Fruit fly (Drosophila melanogaster) whole organism, pupa: ENCODE results near the gene Non2.
A peak's percentile ranks its signal among the peaks of the same experiment; 100 is the strongest.

ENCODE experiments used
- CG10348 ChIP-seq: fragments of 200-800 bp; sonication (Bioruptor generic); IDR thresholded peaks from 2 replicates; pipeline ENCODE4 v1.3.6; 2022; ENCODE audit warnings: missing biosample characterization, missing genetic modification characterization
- CG12605 ChIP-seq: fragments of 200-800 bp; sonication (Bioruptor generic); IDR thresholded peaks from 2 replicates; pipeline ENCODE4 v1.3.6; 2022; ENCODE audit warnings: missing biosample characterization, missing genetic modification characterization
- CG13204 ChIP-seq: fragments of 200-800 bp; sonication (Bioruptor generic); optimal IDR thresholded peaks from 2 replicates; lab custom pipeline; 2018; ENCODE audit warnings: missing biosample characterization, mild to moderate bottlenecking, missing genetic modification characterization, moderate library complexity
- CG14655 ChIP-seq: fragments of 200-800 bp; sonication (Bioruptor generic); optimal IDR thresholded peaks from 3 replicates; lab custom pipeline; 2017; ENCODE audit warnings: mild to moderate bottlenecking, missing biosample characterization, missing genetic modification reagents, missing genetic modification characterization
- CG15710 ChIP-seq: fragments of 200-800 bp; sonication (Bioruptor generic); optimal IDR thresholded peaks from 2 replicates; lab custom pipeline; 2018; ENCODE audit warnings: missing biosample characterization, mild to moderate bottlenecking, missing genetic modification characterization, moderate library complexity
- CG17806 ChIP-seq: fragments of 200-800 bp; sonication (Bioruptor generic); optimal IDR thresholded peaks from 2 replicates; lab custom pipeline; 2018; ENCODE audit warnings: missing biosample characterization, mild to moderate bottlenecking, missing genetic modification characterization, moderate library complexity
- CG32121 ChIP-seq: fragments of 200-800 bp; sonication (Bioruptor generic); IDR thresholded peaks from 2 replicates; pipeline ENCODE4 v1.3.6; 2022; ENCODE audit warnings: missing biosample characterization, missing genetic modification characterization
- CG34367 ChIP-seq: fragments of 200-800 bp; sonication (Bioruptor generic); optimal IDR thresholded peaks from 2 replicates; lab custom pipeline; 2018; ENCODE audit warnings: missing biosample characterization, mild to moderate bottlenecking, missing genetic modification characterization
- CG4496 ChIP-seq: fragments of 200-800 bp; sonication (Bioruptor generic); IDR thresholded peaks from 3 replicates; pipeline ENCODE4 v1.3.6; 2022; ENCODE audit warnings: missing biosample characterization, missing genetic modification characterization
- CG8159 ChIP-seq: fragments of 200-800 bp; sonication (Bioruptor generic); optimal IDR thresholded peaks from 3 replicates; lab custom pipeline; 2018; ENCODE audit warnings: missing biosample characterization, mild to moderate bottlenecking, missing genetic modification characterization, moderate library complexity
- CG8301 ChIP-seq: fragments of 200-800 bp; sonication (Bioruptor generic); optimal IDR thresholded peaks from 2 replicates; lab custom pipeline; 2018; ENCODE audit warnings: missing biosample characterization, mild to moderate bottlenecking, missing genetic modification characterization
- CG9948 ChIP-seq: fragments of 200-800 bp; sonication (Bioruptor generic); optimal IDR thresholded peaks from 2 replicates; lab custom pipeline; 2018; ENCODE audit warnings: missing biosample characterization, mild to moderate bottlenecking, missing genetic modification characterization, moderate library complexity
- D1 ChIP-seq: fragments of 200-800 bp; sonication (Bioruptor generic); optimal IDR thresholded peaks from 2 replicates; lab custom pipeline; 2018; ENCODE audit warnings: missing biosample characterization, mild to moderate bottlenecking, missing genetic modification characterization, moderate library complexity
- EcR ChIP-seq: fragments of 200-800 bp; sonication (Bioruptor generic); optimal IDR thresholded peaks from 3 replicates; lab custom pipeline; 2019; ENCODE audit warnings: missing biosample characterization, missing genetic modification characterization, mild to moderate bottlenecking, moderate library complexity, missing genetic modification reagents
- Ets98B ChIP-seq: fragments of 200-800 bp; sonication (Bioruptor generic); IDR thresholded peaks from 2 replicates; pipeline ENCODE4 v1.3.6; 2022; ENCODE audit warnings: missing biosample characterization, missing genetic modification characterization
- Pif1A ChIP-seq: fragments of 200-800 bp; sonication (Bioruptor generic); optimal IDR thresholded peaks from 3 replicates; lab custom pipeline; 2016; ENCODE audit warnings: missing biosample characterization, missing genetic modification characterization
- Pif1B ChIP-seq: fragments of 200-800 bp; sonication (Bioruptor generic); optimal IDR thresholded peaks from 3 replicates; lab custom pipeline; 2016; ENCODE audit warnings: missing biosample characterization, missing genetic modification characterization
- Snoo ChIP-seq: fragments of 200-800 bp; sonication (Bioruptor generic); optimal IDR thresholded peaks from 3 replicates; lab custom pipeline; 2017; ENCODE audit warnings: missing biosample characterization, mild to moderate bottlenecking, missing genetic modification characterization, inconsistent platforms
- fd96Ca ChIP-seq: fragments of 200-800 bp; sonication (Bioruptor generic); IDR thresholded peaks from 3 replicates; pipeline ENCODE4 v1.3.6; 2022; ENCODE audit warnings: missing biosample characterization, missing genetic modification characterization
- gl ChIP-seq: fragments of 200-800 bp; sonication (Bioruptor generic); optimal IDR thresholded peaks from 2 replicates; lab custom pipeline; 2018; ENCODE audit warnings: missing biosample characterization, mild to moderate bottlenecking, missing genetic modification characterization
- rn ChIP-seq: fragments of 200-800 bp; sonication (Bioruptor generic); IDR thresholded peaks from 2 replicates; pipeline ENCODE4 v1.3.6; 2022; ENCODE audit warnings: missing biosample characterization, missing genetic modification characterization

Non2 gene

DNA sequence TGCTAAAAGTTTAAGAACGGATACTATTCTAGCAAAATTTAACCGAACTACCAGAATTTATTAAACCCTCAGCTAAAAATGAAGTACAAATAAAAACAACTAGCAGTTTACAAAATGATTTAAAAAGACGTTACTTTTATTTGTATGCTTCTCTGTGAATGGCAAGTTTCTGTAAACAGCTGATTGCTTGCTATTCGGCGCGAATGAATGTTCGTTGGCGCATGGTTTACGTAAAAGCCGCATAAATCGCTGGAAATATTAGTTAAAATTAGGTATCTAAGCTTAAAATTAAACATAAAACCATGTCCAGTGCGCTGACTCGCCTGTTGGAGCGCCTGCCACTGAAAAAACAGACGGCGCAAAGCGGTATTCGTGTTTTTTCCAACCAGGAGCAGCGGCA lies 13.9 kb downstream of the Non2 start, which contains the start of gene mRpS35:
mRpS35 (plus strand) TSS at position 189 of the 400 bp plus-strand sequence.
- TF ChIP-seq CG9948 (tag; lab: Kevin White, UChicago) = no peak
- no peak for TF ChIP-seq CG17806 (tag; lab: Kevin White, UChicago)
- no peak for TF ChIP-seq CG32121 (GFP tag; lab: Robert Waterston, UW)
- TF ChIP-seq gl (tag; lab: Kevin White, UChicago) = no peak
- TF ChIP-seq CG10348 (GFP tag; lab: Robert Waterston, UW) = no peak

DNA sequence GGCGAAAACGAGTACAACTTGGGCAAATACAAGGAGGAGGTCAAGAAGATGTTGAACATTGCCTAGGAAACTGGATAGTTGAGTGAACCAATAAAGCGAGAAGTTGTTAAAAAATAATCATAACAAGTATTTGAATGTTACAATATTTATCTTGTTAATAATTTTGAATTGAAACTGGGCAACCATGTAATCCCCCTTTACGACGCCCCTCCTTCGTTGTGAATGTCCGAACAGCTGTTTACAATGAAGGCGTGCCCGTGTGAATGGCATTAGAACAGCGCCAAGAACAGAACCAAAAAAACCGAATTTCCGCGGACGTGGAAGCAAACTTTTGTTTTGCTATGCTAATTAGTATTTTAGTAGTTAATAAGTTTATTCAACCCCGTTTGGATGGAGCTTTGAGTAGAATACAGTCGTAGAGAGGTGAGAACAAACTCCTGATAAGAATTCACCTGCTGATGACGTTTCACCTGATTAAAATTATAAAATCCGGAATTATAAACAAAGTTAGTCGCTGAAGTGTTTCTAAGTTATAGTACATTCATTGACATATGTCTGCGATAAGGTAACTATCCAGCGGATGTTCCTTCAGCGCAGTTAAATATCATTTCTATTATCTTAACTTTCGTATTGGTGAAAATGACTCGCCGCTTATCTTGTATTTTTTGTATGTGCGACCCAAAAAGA lies 15.3 kb downstream of the Non2 start, which contains the start of gene Pgant6:
Pgant6 (plus strand) TSS at position 265 of the 687 bp plus-strand sequence.
- TF ChIP-seq CG14655 (GFP tag; lab: Kevin White, UChicago) (no peak), CG12605 (GFP tag; lab: Robert Waterston, UW) (no peak), CG17806 (tag; lab: Kevin White, UChicago) (no peak), CG4496 (peak; percentile 37; the same call in 1 of the 3 replicates), D1 (tag; lab: Kevin White, UChicago) (no peak), CG9948 (tag; lab: Kevin White, UChicago) (no peak), Pif1A (GFP tag; lab: Kevin White, UChicago) (no peak)
- TF ChIP-seq, all 21 proteins: peak for 1

DNA sequence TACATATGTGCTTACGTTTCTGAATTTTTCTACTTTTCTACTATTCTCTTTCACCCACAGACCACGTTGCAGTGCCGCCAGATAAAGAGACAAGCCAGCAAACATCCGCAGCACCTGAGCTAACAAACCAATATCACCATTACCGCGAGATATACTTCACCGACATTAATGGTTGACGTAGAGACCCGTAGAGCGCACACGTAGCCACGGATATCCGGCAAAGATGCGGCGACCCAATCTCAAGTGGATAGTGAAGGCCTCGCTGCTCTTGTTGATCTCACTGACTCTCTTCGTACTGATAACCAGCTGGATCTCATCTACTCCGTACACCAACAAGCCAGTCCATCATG lies 15.9 kb downstream of the Non2 start:
- no peak for TF ChIP-seq Snoo
- TF ChIP-seq EcR = no peak
- TF ChIP-seq CG34367 (tag; lab: Kevin White, UChicago) = no peak
- no peak for TF ChIP-seq Ets98B (GFP tag; lab: Robert Waterston, UW)
- no peak for TF ChIP-seq CG13204
- no peak for TF ChIP-seq Pif1B (GFP tag; lab: Kevin White, UChicago)
- TF ChIP-seq D1 (tag; lab: Kevin White, UChicago) = no peak
- TF ChIP-seq CG15710 = no peak
- no peak for TF ChIP-seq CG32121 (GFP tag; lab: Robert Waterston, UW)
- TF ChIP-seq CG8301 (tag; lab: Kevin White, UChicago) = no peak

DNA sequence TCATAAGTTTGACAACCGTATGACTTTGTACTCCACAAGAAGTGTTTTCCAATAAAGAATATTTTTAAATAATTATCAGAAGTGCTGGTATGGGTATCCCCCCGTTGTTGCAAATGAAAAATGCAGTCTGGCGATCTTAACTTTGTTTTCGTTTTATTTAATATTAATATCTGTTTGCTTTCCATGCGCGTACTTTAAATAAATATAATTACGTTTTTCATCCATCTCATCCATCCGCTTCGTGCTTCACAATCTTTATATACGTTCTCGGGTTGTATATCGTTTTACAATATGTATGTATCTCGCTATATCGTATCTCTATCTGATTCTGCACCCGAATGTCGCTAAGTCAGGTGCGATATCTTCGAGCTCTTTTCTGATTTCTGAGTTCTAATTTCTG lies 19.1 kb downstream of the Non2 start:
- TF ChIP-seq Ets98B (GFP tag; lab: Robert Waterston, UW) (no peak), gl (tag; lab: Kevin White, UChicago) (no peak), CG15710 (no peak), CG13204 (no peak), Snoo (no peak), fd96Ca (no peak), EcR (no peak)
- TF ChIP-seq, all 21 proteins: peak for 0

DNA sequence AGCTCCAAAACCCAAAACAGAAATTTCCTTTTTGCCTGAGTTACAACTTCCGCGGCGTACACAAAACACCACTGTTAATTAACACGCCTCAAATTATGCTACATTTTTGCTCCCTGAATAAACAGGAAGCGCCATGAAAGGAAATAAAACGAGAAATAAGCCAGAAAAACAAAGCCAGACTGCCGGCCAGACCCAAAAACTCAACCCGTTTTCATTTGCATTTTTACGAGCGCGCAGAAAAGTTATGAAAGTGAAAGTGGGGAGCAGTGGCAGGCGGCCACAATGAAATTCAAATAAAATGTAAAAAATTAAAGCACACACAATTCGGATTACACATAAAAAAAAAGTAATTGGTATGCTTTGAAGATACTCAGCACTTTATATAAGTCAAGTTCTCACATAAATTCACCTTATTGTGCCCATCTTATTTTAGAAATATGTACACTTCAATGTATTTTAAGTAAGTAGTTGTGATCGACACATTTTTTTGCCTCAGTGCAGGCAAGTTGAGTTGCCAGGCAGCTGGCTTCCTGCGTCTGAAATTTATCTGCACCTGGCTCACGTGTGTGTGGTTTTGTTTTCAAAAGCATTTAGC lies 28.7 kb downstream of the Non2 start:
- TF ChIP-seq Snoo (no peak), CG32121 (GFP tag; lab: Robert Waterston, UW) (peak; percentile 82; the same call in 1 of the 2 replicates), fd96Ca (peak; percentile 59; the same call in 1 of the 3 replicates), CG4496 (peak; percentile 91), CG17806 (tag; lab: Kevin White, UChicago) (no peak), Pif1A (GFP tag; lab: Kevin White, UChicago) (no peak), CG13204 (no peak), CG9948 (tag; lab: Kevin White, UChicago) (no peak), CG10348 (GFP tag; lab: Robert Waterston, UW) (0 out of 2 replicates have a peak, but pooled peaks have one; percentile 25), Ets98B (GFP tag; lab: Robert Waterston, UW) (peak; percentile 82), Pif1B (GFP tag; lab: Kevin White, UChicago) (no peak), CG15710 (peak; percentile 22), CG12605 (GFP tag; lab: Robert Waterston, UW) (peak; percentile 53; the same call in 1 of the 2 replicates), rn (GFP tag; lab: Robert Waterston, UW) (peak; percentile 68)

DNA sequence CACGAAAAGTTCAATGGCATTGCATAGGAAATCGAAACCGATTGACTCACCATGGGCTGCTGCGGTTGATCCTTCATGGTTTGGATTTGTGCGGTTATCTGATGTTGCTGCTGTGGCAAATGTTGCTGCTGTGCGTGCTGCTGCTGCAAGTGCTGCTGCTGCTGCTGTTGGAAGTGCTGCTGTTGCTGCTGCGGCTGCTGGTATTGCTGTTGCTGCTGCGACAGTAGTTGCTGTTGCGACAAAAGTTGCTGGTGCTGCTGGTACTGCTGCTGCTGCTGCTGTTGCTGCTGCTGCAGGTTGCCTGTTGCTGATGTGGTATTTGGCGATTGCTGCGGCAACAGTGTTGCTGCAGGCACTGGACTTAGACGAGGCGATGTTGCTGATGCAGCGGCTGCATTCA lies 29.4 kb downstream of the Non2 start:
- TF ChIP-seq CG15710 (no peak), CG4496 (0 out of 3 replicates have a peak, but pooled peaks have one; percentile 37), Ets98B (GFP tag; lab: Robert Waterston, UW) (0 out of 2 replicates have a peak, but pooled peaks have one; percentile 10), CG32121 (GFP tag; lab: Robert Waterston, UW) (no peak), Pif1B (GFP tag; lab: Kevin White, UChicago) (no peak), CG13204 (no peak), CG12605 (GFP tag; lab: Robert Waterston, UW) (0 out of 2 replicates have a peak, but pooled peaks have one; percentile 18), CG10348 (GFP tag; lab: Robert Waterston, UW) (no peak), CG9948 (tag; lab: Kevin White, UChicago) (no peak), Snoo (no peak)

DNA sequence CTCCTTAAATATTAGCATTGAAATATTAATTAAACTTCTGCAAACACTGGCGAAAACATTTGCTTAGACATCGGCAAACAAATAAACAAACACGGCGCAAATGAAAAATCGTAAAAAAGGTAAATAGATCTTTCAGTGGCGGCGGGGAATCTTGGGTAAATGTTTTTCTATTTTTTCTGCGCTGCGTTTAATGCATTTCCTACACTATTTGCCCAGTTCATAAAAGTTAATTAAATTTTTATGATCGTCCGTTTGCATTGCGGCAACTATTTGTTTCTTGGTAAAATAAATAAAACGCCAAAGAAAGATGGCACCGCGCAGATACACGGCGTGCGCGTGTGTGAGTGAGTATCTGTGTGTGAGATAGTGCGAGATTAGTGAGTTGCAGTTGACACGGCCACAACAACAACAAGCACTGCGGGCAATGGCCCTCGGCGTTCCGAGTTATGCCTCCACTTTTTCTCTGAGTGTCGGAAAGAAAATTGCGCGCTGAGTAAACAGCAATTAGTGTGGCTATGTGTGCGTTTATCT lies 31.7 kb downstream of the Non2 start:
- TF ChIP-seq CG12605 (GFP tag; lab: Robert Waterston, UW) = peak; percentile 45; the same call in 1 of the 2 replicates
- peak; percentile 13 for TF ChIP-seq CG13204
- TF ChIP-seq Pif1B (GFP tag; lab: Kevin White, UChicago) = no peak
- TF ChIP-seq Snoo = no peak
- TF ChIP-seq CG34367 (tag; lab: Kevin White, UChicago) = no peak
- TF ChIP-seq CG4496 = peak; percentile 70
- TF ChIP-seq CG8159 = no peak
- peak; percentile 88 for TF ChIP-seq EcR
- TF ChIP-seq CG32121 (GFP tag; lab: Robert Waterston, UW) = peak; percentile 40
- peak; percentile 2 for TF ChIP-seq CG14655 (GFP tag; lab: Kevin White, UChicago)
- no peak for TF ChIP-seq CG17806 (tag; lab: Kevin White, UChicago)
- peak; percentile 62 for TF ChIP-seq Ets98B (GFP tag; lab: Robert Waterston, UW)
- no peak for TF ChIP-seq rn (GFP tag; lab: Robert Waterston, UW)
- no peak for TF ChIP-seq Pif1A (GFP tag; lab: Kevin White, UChicago)
- TF ChIP-seq CG15710 = no peak
- no peak for TF ChIP-seq CG8301 (tag; lab: Kevin White, UChicago)
- no peak for TF ChIP-seq CG9948 (tag; lab: Kevin White, UChicago)
- TF ChIP-seq CG10348 (GFP tag; lab: Robert Waterston, UW) = no peak
- peak; percentile 69 for TF ChIP-seq fd96Ca
